Fruit fly (Drosophila melanogaster) whole organism, embryonic: Measurements from ENCODE around the gene TyrRII.
A peak's percentile ranks its signal among the peaks of the same experiment; 100 is the strongest.

Source experiments
- Antp ChIP-seq: fragments of 200-800 bp; sonication (Bioruptor generic); optimal IDR thresholded peaks from 3 replicates; lab custom pipeline; 2016; ENCODE audit warnings: missing biosample characterization, missing genetic modification characterization
- B-H2 ChIP-seq: fragments of 200-800 bp; sonication (Bioruptor generic); optimal IDR thresholded peaks from 2 replicates; lab custom pipeline; 2018; ENCODE audit warnings: missing biosample characterization, mild to moderate bottlenecking, missing genetic modification characterization
- Bdp1 ChIP-seq: fragments of 200-800 bp; sonication (Bioruptor generic); optimal IDR thresholded peaks from 3 replicates; lab custom pipeline; 2016; ENCODE audit warnings: missing biosample characterization, missing genetic modification characterization
- CG12391 ChIP-seq: fragments of 200-800 bp; sonication (Bioruptor generic); optimal IDR thresholded peaks from 3 replicates; lab custom pipeline; 2018; ENCODE audit warnings: missing biosample characterization, mild to moderate bottlenecking, missing genetic modification characterization, moderate library complexity
- CG14441 ChIP-seq: fragments of 200-800 bp; sonication (Bioruptor generic); IDR thresholded peaks from 2 replicates; pipeline ENCODE4 v1.3.6; 2022; ENCODE audit warnings: missing biosample characterization, missing genetic modification characterization
- CG15601 ChIP-seq: fragments of 200-800 bp; sonication (Bioruptor generic); optimal IDR thresholded peaks from 3 replicates; lab custom pipeline; 2019; ENCODE audit warnings: missing biosample characterization, mild to moderate bottlenecking, missing genetic modification characterization, moderate library complexity
- CG17829 ChIP-seq: fragments of 200-800 bp; optimal IDR thresholded peaks from 2 replicates; lab custom pipeline; 2019; ENCODE audit warnings: missing biosample characterization, mild to moderate bottlenecking, missing genetic modification characterization, moderate library complexity
- CG2712 ChIP-seq: fragments of 200-800 bp; optimal IDR thresholded peaks from 3 replicates; lab custom pipeline; 2019; ENCODE audit warnings: missing biosample characterization, mild to moderate bottlenecking, missing genetic modification characterization, moderate library complexity
- CG3065 ChIP-seq: fragments of 200-800 bp; sonication (Bioruptor generic); optimal IDR thresholded peaks from 2 replicates; lab custom pipeline; 2016; ENCODE audit warnings: missing biosample characterization, missing genetic modification characterization
- CG3163 ChIP-seq: fragments of 200-800 bp; sonication (Bioruptor generic); optimal IDR thresholded peaks from 3 replicates; lab custom pipeline; 2016; ENCODE audit warnings: missing biosample characterization, missing genetic modification characterization
- CG33557 ChIP-seq: fragments of 200-800 bp; sonication (Bioruptor generic); optimal IDR thresholded peaks from 2 replicates; lab custom pipeline; 2019; ENCODE audit warnings: missing biosample characterization, mild to moderate bottlenecking, missing genetic modification characterization, moderate library complexity
- CG34422 ChIP-seq: fragments of 200-800 bp; sonication (Bioruptor generic); IDR thresholded peaks from 3 replicates; pipeline ENCODE4 v1.3.6; 2022; ENCODE audit warnings: missing biosample characterization, missing genetic modification characterization
- CG4282 ChIP-seq: fragments of 200-800 bp; sonication (Bioruptor generic); optimal IDR thresholded peaks from 2 replicates; lab custom pipeline; 2016; ENCODE audit warnings: missing biosample characterization, missing genetic modification characterization
- CG7786 ChIP-seq: fragments of 200-800 bp; sonication (Bioruptor generic); optimal IDR thresholded peaks from 2 replicates; lab custom pipeline; 2016; ENCODE audit warnings: missing biosample characterization, missing genetic modification characterization
- CG7987 ChIP-seq: fragments of 200-800 bp; sonication (Bioruptor generic); optimal IDR thresholded peaks from 2 replicates; lab custom pipeline; 2018; ENCODE audit warnings: missing biosample characterization, mild to moderate bottlenecking, missing genetic modification characterization, moderate library complexity
- CG8388 ChIP-seq: fragments of 200-800 bp; sonication (Bioruptor generic); optimal IDR thresholded peaks from 2 replicates; lab custom pipeline; 2019; ENCODE audit warnings: missing biosample characterization, mild to moderate bottlenecking, missing genetic modification characterization, moderate library complexity
- CHES-1-like ChIP-seq: fragments of 200-800 bp; sonication (Bioruptor generic); optimal IDR thresholded peaks from 2 replicates; lab custom pipeline; 2016; ENCODE audit warnings: missing biosample characterization, missing genetic modification characterization
- Dref ChIP-seq: fragments of 200-800 bp; sonication (Bioruptor generic); IDR thresholded peaks from 2 replicates; pipeline ENCODE4 v1.3.6; 2022; ENCODE audit warnings: missing biosample characterization, missing genetic modification characterization
- Fer1 ChIP-seq: fragments of 200-800 bp; sonication (Bioruptor generic); optimal IDR thresholded peaks from 2 replicates; lab custom pipeline; 2017; ENCODE audit warnings: missing biosample characterization, mild to moderate bottlenecking, missing genetic modification characterization
- HmgZ ChIP-seq: fragments of 200-800 bp; sonication (Bioruptor generic); optimal IDR thresholded peaks from 2 replicates; lab custom pipeline; 2018; ENCODE audit warnings: missing biosample characterization, mild to moderate bottlenecking, missing genetic modification characterization
- Hmr ChIP-seq: fragments of 200-800 bp; sonication (Bioruptor generic); optimal IDR thresholded peaks from 3 replicates; lab custom pipeline; 2017; ENCODE audit warnings: mild to moderate bottlenecking, missing biosample characterization, missing genetic modification reagents, missing genetic modification characterization
- Hr39 ChIP-seq: fragments of >200 bp; optimal IDR thresholded peaks from 2 replicates; lab custom pipeline; 2017
- Xbp1 ChIP-seq: fragments of 200-800 bp; sonication (Bioruptor generic); optimal IDR thresholded peaks from 3 replicates; lab custom pipeline; 2016; ENCODE audit warnings: missing biosample characterization, mild to moderate bottlenecking, missing genetic modification characterization
- YL-1 ChIP-seq: fragments of 200-800 bp; sonication (Bioruptor generic); optimal IDR thresholded peaks from 3 replicates; lab custom pipeline; 2017; ENCODE audit warnings: missing biosample characterization, mild to moderate bottlenecking, missing genetic modification characterization
- ash1 ChIP-seq: fragments of 200-800 bp; sonication (Bioruptor generic); optimal IDR thresholded peaks from 2 replicates; lab custom pipeline; 2018; ENCODE audit warnings: missing biosample characterization, mild to moderate bottlenecking, missing genetic modification characterization
- cad ChIP-seq: fragments of >200 bp; optimal IDR thresholded peaks from 2 replicates; lab custom pipeline; 2017; ENCODE audit warnings: missing biosample characterization, missing genetic modification characterization
- cato ChIP-seq: fragments of 200-800 bp; sonication (Bioruptor generic); optimal IDR thresholded peaks from 2 replicates; lab custom pipeline; 2016; ENCODE audit warnings: missing biosample characterization, missing genetic modification characterization, borderline replicate concordance
- exex ChIP-seq: fragments of 200-800 bp; sonication (Bioruptor generic); optimal IDR thresholded peaks from 4 replicates; lab custom pipeline; 2018; ENCODE audit warnings: missing biosample characterization, mild to moderate bottlenecking, missing genetic modification characterization, moderate library complexity
- gsb ChIP-seq: fragments of 200-800 bp; sonication (Bioruptor generic); IDR thresholded peaks from 2 replicates; pipeline ENCODE4 v1.3.6; 2022; ENCODE audit warnings: missing biosample characterization, missing genetic modification characterization
- gsb-n ChIP-seq: fragments of 200-800 bp; sonication (Bioruptor generic); optimal IDR thresholded peaks from 3 replicates; lab custom pipeline; 2018; ENCODE audit warnings: missing biosample characterization, mild to moderate bottlenecking, missing genetic modification characterization
- ham ChIP-seq: fragments of 200-800 bp; sonication (Bioruptor generic); IDR thresholded peaks from 2 replicates; pipeline ENCODE4 v1.3.6; 2022; ENCODE audit warnings: missing biosample characterization, missing genetic modification characterization
- hth ChIP-seq: fragments of >200 bp; optimal IDR thresholded peaks from 2 replicates; lab custom pipeline; 2017; ENCODE audit warnings: inconsistent platforms
- insv ChIP-seq, 2 experiments: fragments of 200-800 bp; sonication (Bioruptor generic); optimal IDR thresholded peaks; 3 replicates each; lab custom pipeline; 2016 to 2018; ENCODE audit warnings: missing biosample characterization in 2 of 2, missing genetic modification characterization in 2 of 2
- nerfin-1 ChIP-seq: fragments of 200-800 bp; sonication (Bioruptor generic); optimal IDR thresholded peaks from 3 replicates; lab custom pipeline; 2019; ENCODE audit warnings: missing biosample characterization, mild to moderate bottlenecking, missing genetic modification characterization, moderate library complexity
- nmo ChIP-seq: fragments of 200-800 bp; sonication (Bioruptor generic); optimal IDR thresholded peaks from 2 replicates; lab custom pipeline; 2018; ENCODE audit warnings: missing biosample characterization, mild to moderate bottlenecking, missing genetic modification characterization, moderate library complexity
- pho ChIP-seq: fragments of 200-800 bp; sonication (Bioruptor generic); optimal IDR thresholded peaks from 2 replicates; lab custom pipeline; 2016; ENCODE audit warnings: missing biosample characterization, missing genetic modification characterization
- prd ChIP-seq, 3 experiments: fragments of >200 bp in 2 of 3; fragments of 200-800 bp in 1 of 3; sonication (Bioruptor generic) in 1 of 3; optimal IDR thresholded peaks in 2 of 3; IDR thresholded peaks in 1 of 3; 2 replicates in 2 of 3; 3 replicates in 1 of 3; pipeline versions ENCODE4 v1.3.6 to Lab custom; 2017 to 2022; ENCODE audit warnings: missing biosample characterization in 1 of 3, missing genetic modification characterization in 1 of 3
- pros ChIP-seq: fragments of 200-800 bp; sonication (Bioruptor generic); optimal IDR thresholded peaks from 3 replicates; lab custom pipeline; 2019; ENCODE audit warnings: missing biosample characterization, mild to moderate bottlenecking, missing genetic modification characterization, moderate library complexity
- pzg ChIP-seq: fragments of 200-800 bp; sonication (Bioruptor generic); optimal IDR thresholded peaks from 3 replicates; lab custom pipeline; 2018; ENCODE audit warnings: missing biosample characterization, mild to moderate bottlenecking, missing genetic modification characterization, moderate library complexity
- stwl ChIP-seq: fragments of 200-800 bp; sonication (Bioruptor generic); optimal IDR thresholded peaks from 3 replicates; lab custom pipeline; 2018; ENCODE audit warnings: missing biosample characterization, mild to moderate bottlenecking, missing genetic modification characterization, moderate library complexity
- vfl ChIP-seq: fragments of 200-800 bp; sonication (Bioruptor generic); optimal IDR thresholded peaks from 2 replicates; lab custom pipeline; 2016; ENCODE audit warnings: missing biosample characterization, missing genetic modification characterization

The TyrRII gene

DNA sequence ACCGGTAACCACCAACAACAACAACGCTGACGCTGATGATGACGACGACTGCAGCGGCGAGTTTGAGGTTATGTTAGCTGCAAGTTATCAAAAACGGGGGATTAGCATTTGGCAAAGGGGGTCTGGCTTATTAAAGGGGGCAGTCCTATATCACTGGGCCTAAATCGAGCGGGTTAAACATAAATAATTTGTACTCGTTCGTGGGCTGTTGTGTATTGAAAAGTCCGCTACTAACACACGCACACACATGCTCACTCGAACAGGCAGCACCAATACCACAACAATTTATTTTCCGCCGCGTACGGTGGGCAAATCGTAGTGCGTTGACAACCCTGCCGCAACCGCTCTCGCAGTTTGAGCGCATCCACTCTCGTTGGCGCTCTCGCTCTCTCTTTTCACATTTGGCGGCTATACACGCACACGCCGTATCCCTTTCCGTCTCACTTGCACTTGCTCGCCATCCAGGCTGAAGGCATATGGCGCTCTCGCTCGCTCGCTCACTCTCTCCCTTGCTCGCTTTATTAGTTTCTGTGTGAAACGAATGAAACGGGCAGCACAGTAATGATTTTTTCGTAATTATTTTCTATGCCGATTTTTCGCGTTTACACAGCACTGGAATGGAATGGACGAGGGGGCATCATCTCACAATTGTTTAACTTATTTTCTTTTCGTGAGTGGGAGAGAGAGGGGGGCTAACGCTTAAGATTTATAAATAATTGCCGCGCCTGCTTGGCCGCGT is 19.4 kb upstream of the TyrRII start (continued):
- TF ChIP-seq ash1 (GFP tag; lab: Kevin White, UChicago) (peak; percentile 27), CG14441 (no peak), cato (GFP tag; lab: Kevin White, UChicago) (no peak), hth (lab: Kevin White, UChicago) (no peak), gsb-n (tag; lab: Kevin White, UChicago) (peak; percentile 68), CG7987 (peak; percentile 20), Antp (peak; percentile 37), Xbp1 (GFP tag; lab: Kevin White, UChicago) (no peak), CG7786 (peak; percentile 7), Hr39 (lab: Kevin White, UChicago) (no peak), CG3163 (GFP tag; lab: Kevin White, UChicago) (peak; percentile 39), exex (peak; percentile 62), Fer1 (GFP tag; lab: Kevin White, UChicago) (peak; percentile 67), prd (optimal IDR thresholded peaks at IDR 0.05; lab: Kevin White, UChicago) (no peak), prd (GFP tag; IDR thresholded peaks at IDR 0.05; lab: Robert Waterston, UW) (no peak), HmgZ (tag; lab: Kevin White, UChicago) (peak; percentile 64), gsb (GFP tag; lab: Robert Waterston, UW) (no peak), pho (peak; percentile 17), pros (peak; percentile 68), CG3065 (no peak), CG8388 (GFP tag; lab: Kevin White, UChicago) (peak; percentile 25), pzg (GFP tag; lab: Kevin White, UChicago) (peak; percentile 36), CG15601 (tag; lab: Kevin White, UChicago) (peak; percentile 39), nmo (peak; percentile 6), CG34422 (GFP tag; lab: Robert Waterston, UW) (no peak), CHES-1-like (GFP tag; lab: Kevin White, UChicago) (peak; percentile 34), cad (GFP tag; lab: Kevin White, UChicago) (peak; percentile 49), B-H2 (peak; percentile 21), Dref (no peak), CG33557 (GFP tag; lab: Kevin White, UChicago) (peak; percentile 13), insv (GFP tag; optimal IDR thresholded peaks at IDR 0.05; lab: Kevin White, UChicago) (peak in 1 of 2 experiments; percentile 29), CG17829 (tag; lab: Kevin White, UChicago) (peak; percentile 22), CG12391 (tag; lab: Kevin White, UChicago) (peak; percentile 19), ham (GFP tag; lab: Robert Waterston, UW) (no peak), Bdp1 (GFP tag; lab: Kevin White, UChicago) (no peak), vfl (peak; percentile 51), YL-1 (GFP tag; lab: Kevin White, UChicago) (peak; percentile 49), CG2712 (tag; lab: Kevin White, UChicago) (peak; percentile 31), Hmr (peak; percentile 37), stwl (tag; lab: Kevin White, UChicago) (peak; percentile 46), nerfin-1 (tag; lab: Kevin White, UChicago) (peak; percentile 46), CG4282 (GFP tag; lab: Kevin White, UChicago) (peak; percentile 19)
- TF ChIP-seq, all 482 proteins: peak for 144
